Worm (Caenorhabditis elegans): ENCODE data around the gene kin-18.

Gene kin-18

ce11 chrIII:6134111-6134510, 15.7 kb downstream of the kin-18 start:
- TF ChIP-seq ceh-45 (GFP tag; IDR thresholded peaks at IDR 0.05), result no peak
- no peak for TF ChIP-seq ets-4 (tag; optimal IDR thresholded peaks at IDR 0.05)
- TF ChIP-seq pag-3 (tag; optimal IDR thresholded peaks at IDR 0.05; ENCODE audit: borderline replicate concordance), result no peak
- no peak for TF ChIP-seq unc-86 (tag; optimal IDR thresholded peaks at IDR 0.05)
- TF ChIP-seq elt-2 (tag; optimal IDR thresholded peaks at IDR 0.05), result peak; percentile 47

- no peak for TF ChIP-seq ceh-30 (tag; optimal IDR thresholded peaks at IDR 0.05)
- TF ChIP-seq ceh-19 (GFP tag; optimal IDR thresholded peaks at IDR 0.05), result peak; percentile 10
- peak; percentile 29 for TF ChIP-seq tbx-2 (tag; optimal IDR thresholded peaks at IDR 0.05)
- TF ChIP-seq C08G9.2 (tag; optimal IDR thresholded peaks at IDR 0.05), result no peak
- TF ChIP-seq ttx-3 (tag; optimal IDR thresholded peaks at IDR 0.05), result no peak
- TF ChIP-seq sdc-2 (tag; optimal IDR thresholded peaks at IDR 0.05), result peak; percentile 22
- TF ChIP-seq unc-42 (tag; optimal IDR thresholded peaks at IDR 0.05), result peak; percentile 74
- TF ChIP-seq npax-4 (tag; optimal IDR thresholded peaks at IDR 0.05), result no peak
- no peak for TF ChIP-seq ceh-18 (tag; optimal IDR thresholded peaks at IDR 0.05)
- TF ChIP-seq ama-1 (optimal IDR thresholded peaks at IDR 0.05), result no peak
- TF ChIP-seq nhr-232 (tag; optimal IDR thresholded peaks at IDR 0.05), result no peak
- TF ChIP-seq ceh-31 (tag; optimal IDR thresholded peaks at IDR 0.05), result peak; percentile 42
- TF ChIP-seq hlh-15 (tag; optimal IDR thresholded peaks at IDR 0.05), result no peak
- TF ChIP-seq ref-2 (tag; optimal IDR thresholded peaks at IDR 0.05), result peak; percentile 30
Measured at ce11 chrIII:6135211-6135610, 16.8 kb downstream of the kin-18 start.

- TF ChIP-seq syd-9 (tag; optimal IDR thresholded peaks at IDR 0.05) (no peak), ttx-3 (tag; optimal IDR thresholded peaks at IDR 0.05) (no peak)
Measured at ce11 chrIII:6136178-6136577, 17.8 kb downstream of the kin-18 start, which contains the start of gene mvk-1. Gene mvk-1, minus strand, starts transcription at chrIII:6136278.

- TF ChIP-seq pqm-1 (tag; optimal IDR thresholded peaks at IDR 0.05), result no peak
- no peak for TF ChIP-seq C38D4.7 (GFP tag; optimal IDR thresholded peaks at IDR 0.05)
- TF ChIP-seq ceh-31 (tag; optimal IDR thresholded peaks at IDR 0.05), result peak; percentile 74
- TF ChIP-seq unc-3 (GFP tag; conservative IDR thresholded peaks at IDR 0.05), result no peak
- no peak for TF ChIP-seq unc-3 (tag; optimal IDR thresholded peaks at IDR 0.05)
- TF ChIP-seq unc-42 (tag; optimal IDR thresholded peaks at IDR 0.05), result peak; percentile 80
- no peak for TF ChIP-seq npax-4 (tag; optimal IDR thresholded peaks at IDR 0.05)
- TF ChIP-seq nhr-232 (tag; optimal IDR thresholded peaks at IDR 0.05), result no peak
- no peak for TF ChIP-seq syd-9 (tag; optimal IDR thresholded peaks at IDR 0.05)
- TF ChIP-seq nfya-1 (tag; optimal IDR thresholded peaks at IDR 0.05), result peak; percentile 43
- peak; percentile 21 for TF ChIP-seq ceh-34 (tag; optimal IDR thresholded peaks at IDR 0.05)
- TF ChIP-seq sox-4 (tag; optimal IDR thresholded peaks at IDR 0.05), result no peak
- peak; percentile 39 for TF ChIP-seq tbx-2 (tag; optimal IDR thresholded peaks at IDR 0.05)
- TF ChIP-seq sox-2 (GFP tag; IDR thresholded peaks at IDR 0.05), result no peak
- TF ChIP-seq madf-2 (tag; optimal IDR thresholded peaks at IDR 0.05), result peak; percentile 25
- TF ChIP-seq ahr-1 (tag; optimal IDR thresholded peaks at IDR 0.05), result no peak
- TF ChIP-seq ceh-14 (tag; optimal IDR thresholded peaks at IDR 0.05), result peak; percentile 51
- TF ChIP-seq dve-1 (tag; optimal IDR thresholded peaks at IDR 0.05), result no peak
- no peak for TF ChIP-seq sdc-2 (tag; optimal IDR thresholded peaks at IDR 0.05)
- peak; percentile 15 for TF ChIP-seq dmd-4 (tag; optimal IDR thresholded peaks at IDR 0.05; ENCODE audit: borderline replicate concordance)
- TF ChIP-seq elt-4 (tag; optimal IDR thresholded peaks at IDR 0.05), result no peak
- TF ChIP-seq pag-3 (tag; optimal IDR thresholded peaks at IDR 0.05; ENCODE audit: borderline replicate concordance), result no peak
- TF ChIP-seq pha-2 (tag; optimal IDR thresholded peaks at IDR 0.05), result no peak
- TF ChIP-seq C08G9.2 (tag; optimal IDR thresholded peaks at IDR 0.05), result no peak
- TF ChIP-seq tbx-7 (tag; optimal IDR thresholded peaks at IDR 0.05), result no peak
- TF ChIP-seq rnt-1 (tag; optimal IDR thresholded peaks at IDR 0.05), result no peak
- TF ChIP-seq pros-1 (tag; optimal IDR thresholded peaks at IDR 0.05), result peak; percentile 55
- peak; percentile 6 for TF ChIP-seq fax-1 (tag; optimal IDR thresholded peaks at IDR 0.05)
- peak; percentile 63 for TF ChIP-seq ceh-18 (tag; optimal IDR thresholded peaks at IDR 0.05)
Measured at ce11 chrIII:6137431-6137830, 19.0 kb downstream of the kin-18 start.
